Fruit fly (Drosophila melanogaster): Measurements from ENCODE around the gene sni.

sni gene

dm6 chrX:8251268-8251996 lies 7.6 kb upstream of the sni start, which contains the start of gene ND-75:
Gene ND-75, minus strand, starts transcription at chrX:8251687.
- TF ChIP-seq toe (GFP tag; optimal IDR thresholded peaks at IDR 0.05) (no peak), bab1 (GFP tag; optimal IDR thresholded peaks at IDR 0.05) (peak; percentile 35)

dm6 chrX:8243251-8243650 lies 565 bp downstream of the sni start:
- TF ChIP-seq Hr96 (GFP tag; optimal IDR thresholded peaks at IDR 0.05), result no peak
- TF ChIP-seq CG12768 (GFP tag; optimal IDR thresholded peaks at IDR 0.05), result peak; percentile 12
- TF ChIP-seq Mnt (GFP tag; optimal IDR thresholded peaks at IDR 0.05), result peak; percentile 64
- TF ChIP-seq Crg-1 (GFP tag; optimal IDR thresholded peaks at IDR 0.05), result peak; percentile 29
- TF ChIP-seq CG14711 (tag; optimal IDR thresholded peaks at IDR 0.05), result peak; percentile 34
- no peak for TF ChIP-seq CG11617 (GFP tag; optimal IDR thresholded peaks at IDR 0.05)

dm6 chrX:8242298-8242697 lies 1.5 kb downstream of the sni start, which contains the start of gene Trxr1:
Gene Trxr1, plus strand, starts transcription at chrX:8242528.
- no peak for TF ChIP-seq Crg-1 (GFP tag; optimal IDR thresholded peaks at IDR 0.05)
- peak; percentile 46 for TF ChIP-seq tj (GFP tag; optimal IDR thresholded peaks at IDR 0.05)
- TF ChIP-seq CG12768 (GFP tag; optimal IDR thresholded peaks at IDR 0.05), result no peak
- TF ChIP-seq toe (GFP tag; optimal IDR thresholded peaks at IDR 0.05), result no peak
- TF ChIP-seq CG1620 (GFP tag; optimal IDR thresholded peaks at IDR 0.05), result no peak
- no peak for TF ChIP-seq Clk (GFP tag; optimal IDR thresholded peaks at IDR 0.05)
- peak; percentile 63 for TF ChIP-seq Mnt (GFP tag; optimal IDR thresholded peaks at IDR 0.05)
- TF ChIP-seq CG7045 (GFP tag; optimal IDR thresholded peaks at IDR 0.05), result no peak
- TF ChIP-seq Hr96 (GFP tag; optimal IDR thresholded peaks at IDR 0.05), result no peak
- peak; percentile 24 for TF ChIP-seq CG7101 (tag; optimal IDR thresholded peaks at IDR 0.05)
- TF ChIP-seq CG5204 (GFP tag; optimal IDR thresholded peaks at IDR 0.05), result no peak
- TF ChIP-seq cnc (optimal IDR thresholded peaks at IDR 0.05), result no peak
- TF ChIP-seq CG33017 (tag; optimal IDR thresholded peaks at IDR 0.05), result peak; percentile 20
- peak; percentile 22 for TF ChIP-seq ovo (GFP tag; optimal IDR thresholded peaks at IDR 0.05)
- TF ChIP-seq kay (GFP tag; ENCODE audit: borderline replicate concordance), result no peak
- peak; percentile 19 for TF ChIP-seq CG14711 (tag; optimal IDR thresholded peaks at IDR 0.05)
- TF ChIP-seq cic (GFP tag; optimal IDR thresholded peaks at IDR 0.05), result peak; percentile 4
- TF ChIP-seq bab1 (GFP tag; optimal IDR thresholded peaks at IDR 0.05), result peak; percentile 75
- peak; percentile 30 for TF ChIP-seq pad (GFP tag; optimal IDR thresholded peaks at IDR 0.05)
- TF ChIP-seq CG11617 (GFP tag; optimal IDR thresholded peaks at IDR 0.05), result peak; percentile 47

dm6 chrX:8240431-8240830 lies 3.4 kb downstream of the sni start, which contains the start of gene CG2147:
Gene CG2147, plus strand, starts transcription at chrX:8240684.
- TF ChIP-seq kay (GFP tag; ENCODE audit: borderline replicate concordance) (no peak), pad (GFP tag; optimal IDR thresholded peaks at IDR 0.05) (no peak), CG11617 (GFP tag; optimal IDR thresholded peaks at IDR 0.05) (no peak), tj (GFP tag; optimal IDR thresholded peaks at IDR 0.05) (no peak), Crg-1 (GFP tag; optimal IDR thresholded peaks at IDR 0.05) (no peak), CG14711 (tag; optimal IDR thresholded peaks at IDR 0.05) (no peak), bab1 (GFP tag; optimal IDR thresholded peaks at IDR 0.05) (peak; percentile 51), toe (GFP tag; optimal IDR thresholded peaks at IDR 0.05) (no peak), ovo (GFP tag; optimal IDR thresholded peaks at IDR 0.05) (no peak)

- TF ChIP-seq tj (GFP tag; optimal IDR thresholded peaks at IDR 0.05), result peak; percentile 100
- no peak for TF ChIP-seq CG33017 (tag; optimal IDR thresholded peaks at IDR 0.05)
These were observed 9.8 kb downstream of the sni start for dm6 chrX:8233915-8234565.

dm6 chrX:8233167-8233566 lies 10.6 kb downstream of the sni start:
- TF ChIP-seq kay (GFP tag; ENCODE audit: borderline replicate concordance) (peak; percentile 86), Mnt (GFP tag; optimal IDR thresholded peaks at IDR 0.05) (peak; percentile 32), Crg-1 (GFP tag; optimal IDR thresholded peaks at IDR 0.05) (no peak), ovo (GFP tag; optimal IDR thresholded peaks at IDR 0.05) (no peak), cnc (optimal IDR thresholded peaks at IDR 0.05) (no peak), toe (GFP tag; optimal IDR thresholded peaks at IDR 0.05) (peak; percentile 2), CG5204 (GFP tag; optimal IDR thresholded peaks at IDR 0.05) (peak; percentile 33), CG33017 (tag; optimal IDR thresholded peaks at IDR 0.05) (peak; percentile 14), tj (GFP tag; optimal IDR thresholded peaks at IDR 0.05) (no peak), Hr96 (GFP tag; optimal IDR thresholded peaks at IDR 0.05) (no peak), Clk (GFP tag; optimal IDR thresholded peaks at IDR 0.05) (peak; percentile 5), CG1620 (GFP tag; optimal IDR thresholded peaks at IDR 0.05) (no peak), CG7045 (GFP tag; optimal IDR thresholded peaks at IDR 0.05) (peak; percentile 48), bab1 (GFP tag; optimal IDR thresholded peaks at IDR 0.05) (no peak), CG7101 (tag; optimal IDR thresholded peaks at IDR 0.05) (peak; percentile 52), CG14711 (tag; optimal IDR thresholded peaks at IDR 0.05) (peak; percentile 29), CG12768 (GFP tag; optimal IDR thresholded peaks at IDR 0.05) (no peak), cic (GFP tag; optimal IDR thresholded peaks at IDR 0.05) (peak; percentile 49), CG11617 (GFP tag; optimal IDR thresholded peaks at IDR 0.05) (peak; percentile 9), pad (GFP tag; optimal IDR thresholded peaks at IDR 0.05) (peak; percentile 26)

Data from whole organism, adult.